Worm (Caenorhabditis elegans) whole organism, L2 larva: ENCODE measurements around the gene Y48E1B.8.

ENCODE experiments used
- alr-1 ChIP-seq: fragments of 150-350 bp; optimal IDR thresholded peaks from 2 replicates; lab custom pipeline; 2014; ENCODE audit warnings: missing biosample characterization, missing genetic modification characterization
- ceh-82 ChIP-seq: fragments of 150-350 bp; optimal IDR thresholded peaks from 2 replicates; lab custom pipeline; 2014; ENCODE audit warnings: missing biosample characterization, missing genetic modification characterization
- lsy-2 ChIP-seq, 2 experiments: fragments of 150-350 bp in 1 of 2; sonication (generic microtip) in 1 of 2; optimal IDR thresholded peaks; 2 replicates each; lab custom pipeline; 2014 to 2017; ENCODE audit warnings: missing biosample characterization in 2 of 2, missing genetic modification characterization in 2 of 2
- mdl-1 ChIP-seq, 2 experiments: fragments of 150-350 bp in 1 of 2; sonication (generic microtip) in 1 of 2; optimal IDR thresholded peaks; 2 replicates each; lab custom pipeline; 2017; ENCODE audit warnings: missing biosample characterization in 2 of 2, missing genetic modification characterization in 2 of 2
- nhr-23 ChIP-seq: fragments of 150-350 bp; optimal IDR thresholded peaks from 2 replicates; lab custom pipeline; 2014; ENCODE audit warnings: missing biosample characterization, missing genetic modification reagents, missing genetic modification characterization
- snpc-4 ChIP-seq: fragments of 150-350 bp; optimal IDR thresholded peaks from 2 replicates; lab custom pipeline; 2014; ENCODE audit warnings: missing biosample characterization, missing genetic modification characterization
- unc-55 ChIP-seq: fragments of 150-350 bp; sonication (generic microtip); optimal IDR thresholded peaks from 3 replicates; lab custom pipeline; 2014; ENCODE audit warnings: missing biosample characterization, missing genetic modification reagents, missing genetic modification characterization
- ztf-11 ChIP-seq: sonication (generic microtip); optimal IDR thresholded peaks from 2 replicates; lab custom pipeline; 2017; ENCODE audit warnings: missing biosample characterization, missing genetic modification characterization

ce11 chrII:13547545-13547944 is 38.0 kb upstream of the Y48E1B.8 start, which contains the start of gene ddl-2:
- no peak for TF ChIP-seq mdl-1 (tag; optimal IDR thresholded peaks at IDR 0.05; lab: Kevin White, UChicago)
- no peak for TF ChIP-seq ztf-11 (tag; lab: Kevin White, UChicago)
- TF ChIP-seq alr-1 (tag; lab: Kevin White, UChicago): no peak
- no peak for TF ChIP-seq unc-55
- no peak for TF ChIP-seq snpc-4
- TF ChIP-seq lsy-2 (tag; optimal IDR thresholded peaks at IDR 0.05; lab: Kevin White, UChicago): no peak
- no peak for TF ChIP-seq nhr-23 (tag; lab: Kevin White, UChicago)
- no peak for TF ChIP-seq ceh-82 (tag; lab: Kevin White, UChicago)
